Worm (Caenorhabditis elegans) whole organism, L2 larva: Measurements from ENCODE around the gene trp-1.
A peak's percentile ranks its signal among the peaks of the same experiment; 100 is the strongest.

Experiments used
- ZK546.5 ChIP-seq: sonication (generic microtip); optimal IDR thresholded peaks from 2 replicates; lab custom pipeline; 2017; ENCODE audit warnings: missing biosample characterization, missing genetic modification characterization
- ama-1 ChIP-seq: fragments of 150-350 bp; optimal IDR thresholded peaks from 2 replicates; lab custom pipeline; 2018; ENCODE audit warnings: inconsistent platforms
- blmp-1 ChIP-seq: sonication (generic microtip); optimal IDR thresholded peaks from 2 replicates; lab custom pipeline; 2017; ENCODE audit warnings: missing genetic modification characterization, mild to moderate bottlenecking, missing compliant biosample characterization, antibody characterized with exemption, moderate library complexity; ENCODE audit not compliant: insufficient read depth
- ceh-82 ChIP-seq: fragments of 150-350 bp; optimal IDR thresholded peaks from 2 replicates; lab custom pipeline; 2014; ENCODE audit warnings: missing biosample characterization, missing genetic modification characterization
- egl-27 ChIP-seq: sonication (generic microtip); optimal IDR thresholded peaks from 3 replicates; lab custom pipeline; 2017; ENCODE audit warnings: missing biosample characterization, missing genetic modification reagents, missing genetic modification characterization
- elt-3 ChIP-seq: sonication (generic microtip); optimal IDR thresholded peaks from 2 replicates; lab custom pipeline; 2017; ENCODE audit warnings: missing biosample characterization, missing genetic modification characterization
- lin-13 ChIP-seq: fragments of 150-350 bp; optimal IDR thresholded peaks from 2 replicates; lab custom pipeline; 2014; ENCODE audit warnings: missing biosample characterization, missing genetic modification reagents, missing genetic modification characterization
- nhr-23 ChIP-seq: fragments of 150-350 bp; optimal IDR thresholded peaks from 2 replicates; lab custom pipeline; 2014; ENCODE audit warnings: missing biosample characterization, missing genetic modification reagents, missing genetic modification characterization
- peb-1 ChIP-seq: fragments of 150-350 bp; optimal IDR thresholded peaks from 2 replicates; lab custom pipeline; 2014; ENCODE audit warnings: missing biosample characterization, missing genetic modification characterization
- unc-39 ChIP-seq: fragments of 150-350 bp; optimal IDR thresholded peaks from 2 replicates; lab custom pipeline; 2014; ENCODE audit warnings: missing biosample characterization, missing genetic modification characterization
- ztf-11 ChIP-seq: sonication (generic microtip); optimal IDR thresholded peaks from 2 replicates; lab custom pipeline; 2017; ENCODE audit warnings: missing biosample characterization, missing genetic modification characterization
- ztf-4 ChIP-seq: fragments of 150-350 bp; optimal IDR thresholded peaks from 2 replicates; lab custom pipeline; 2014; ENCODE audit warnings: missing biosample characterization, missing genetic modification characterization

- TF ChIP-seq blmp-1 (peak; percentile 92), ceh-82 (tag; lab: Kevin White, UChicago) (no peak), ztf-11 (no peak), ztf-4 (tag; lab: Kevin White, UChicago) (no peak), ama-1 (lab: Kevin White, UChicago) (no peak), elt-3 (no peak), ZK546.5 (no peak), peb-1 (tag; lab: Kevin White, UChicago) (no peak), egl-27 (tag; lab: Kevin White, UChicago) (no peak), nhr-23 (tag; lab: Kevin White, UChicago) (no peak), lin-13 (GFP tag; lab: Kevin White, UChicago) (no peak), unc-39 (tag; lab: Kevin White, UChicago) (no peak)
These were observed 44.4 kb downstream of the trp-1 start for ce11 chrIII:8579367-8579766.
